Worm (Caenorhabditis elegans): ENCODE results near the gene ppm-2.

The ppm-2 gene

DNA sequence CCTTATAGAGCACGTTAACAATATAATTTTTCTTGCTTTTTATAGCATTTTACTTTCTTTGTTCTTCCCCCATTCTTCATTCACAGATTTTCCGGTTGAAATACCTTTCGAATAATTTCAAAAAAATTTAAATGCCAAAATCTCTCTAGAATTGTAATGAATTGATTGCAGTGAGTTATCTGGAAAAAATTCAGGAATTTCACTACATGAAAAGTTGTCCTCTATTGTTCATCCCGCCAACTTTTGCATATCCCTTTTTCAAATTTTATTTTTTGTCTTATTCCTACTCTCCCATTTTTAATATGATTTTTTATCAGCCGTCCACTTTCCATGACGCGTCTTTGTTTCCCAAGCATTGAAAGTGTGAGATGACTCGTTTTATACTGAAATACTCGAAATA is 3.1 kb downstream of the ppm-2 start:
- TF ChIP-seq mep-1 (tag; optimal IDR thresholded peaks at IDR 0.05) (no peak), blmp-1 (tag; optimal IDR thresholded peaks at IDR 0.05) (no peak), pha-4 (tag; optimal IDR thresholded peaks at IDR 0.05) (no peak)

DNA sequence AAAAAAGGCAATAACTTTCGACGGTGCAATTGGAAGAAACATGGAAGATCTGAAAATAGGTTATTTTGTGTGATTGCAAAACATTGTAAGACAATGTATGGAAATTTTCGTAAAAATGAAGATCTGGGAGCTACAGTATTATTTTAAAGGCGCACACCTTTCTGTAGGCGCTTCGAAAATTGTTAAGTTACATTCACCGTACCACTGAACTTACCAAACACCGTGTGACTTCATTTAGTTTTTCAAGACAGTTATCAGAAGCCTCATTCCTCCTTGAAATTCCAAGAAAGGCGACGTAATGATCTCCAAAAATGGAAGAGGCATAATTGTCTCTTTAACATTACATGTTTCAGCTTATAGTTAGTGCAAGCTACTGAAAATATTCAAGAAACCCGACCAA is 3.6 kb downstream of the ppm-2 start:
- TF ChIP-seq drap-1 (GFP tag; optimal IDR thresholded peaks at IDR 0.05), result no peak
- TF ChIP-seq unc-39 (tag; optimal IDR thresholded peaks at IDR 0.05), result no peak
- TF ChIP-seq mab-5 (tag; optimal IDR thresholded peaks at IDR 0.05), result no peak
- TF ChIP-seq flh-1 (GFP tag; optimal IDR thresholded peaks at IDR 0.05), result no peak
- no peak for TF ChIP-seq ztf-11 (tag; optimal IDR thresholded peaks at IDR 0.05)
- no peak for TF ChIP-seq nhr-76 (tag; optimal IDR thresholded peaks at IDR 0.05)
- no peak for TF ChIP-seq sptf-1 (tag; optimal IDR thresholded peaks at IDR 0.05)
- TF ChIP-seq sem-2 (GFP tag; optimal IDR thresholded peaks at IDR 0.05), result no peak
- TF ChIP-seq hlh-1 (tag; optimal IDR thresholded peaks at IDR 0.05), result no peak
- no peak for TF ChIP-seq unc-120 (tag; optimal IDR thresholded peaks at IDR 0.05; ENCODE audit: poor library complexity, severe bottlenecking)

DNA sequence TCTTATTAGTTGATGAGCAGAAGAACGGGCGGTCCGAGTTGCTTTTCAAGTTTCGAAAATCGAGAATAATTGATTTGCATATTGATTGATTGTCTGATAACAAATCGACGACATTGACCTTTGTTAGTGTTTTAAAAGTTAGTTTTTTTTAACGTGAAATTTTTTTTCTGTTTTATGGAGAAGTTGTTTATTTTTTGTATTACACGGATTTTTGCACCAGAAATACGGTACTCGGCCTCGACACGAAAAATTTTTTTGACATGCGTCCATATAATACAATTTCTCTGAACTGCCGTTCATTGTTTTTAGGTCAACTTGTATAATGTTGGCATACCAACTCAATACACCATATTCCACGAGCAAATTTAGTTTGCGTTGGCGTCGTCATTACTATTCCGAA is 5.1 kb downstream of the ppm-2 start, which contains the start of gene T23F11.2:
Gene T23F11.2, minus strand, starts transcription at position 101 of the 400 bp plus-strand sequence.
- TF ChIP-seq ceh-39 (tag; optimal IDR thresholded peaks at IDR 0.05), result no peak

DNA sequence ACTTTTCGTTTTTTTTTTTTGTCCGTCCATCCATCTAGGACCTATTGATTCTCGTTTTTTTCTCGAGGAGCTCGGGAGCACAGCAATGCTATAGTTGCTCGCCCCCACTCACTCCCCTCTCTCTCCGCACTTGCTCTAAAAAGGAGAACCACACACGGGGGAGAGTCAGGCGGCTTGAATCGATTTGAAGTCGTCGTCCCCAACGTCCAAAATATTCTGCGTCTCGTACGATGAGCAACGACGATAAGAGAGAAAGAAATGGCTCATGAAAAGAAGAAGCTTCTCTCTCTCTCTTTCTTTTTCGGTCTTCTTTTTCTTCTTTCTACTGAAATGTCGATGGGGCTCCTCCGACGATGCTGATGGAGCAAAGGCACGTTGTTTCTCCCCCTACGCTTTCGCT is 6.1 kb downstream of the ppm-2 start:
- TF ChIP-seq bed-3 (GFP tag; optimal IDR thresholded peaks at IDR 0.05) (no peak), ces-1 (GFP tag; optimal IDR thresholded peaks at IDR 0.05) (peak; percentile 70)

DNA sequence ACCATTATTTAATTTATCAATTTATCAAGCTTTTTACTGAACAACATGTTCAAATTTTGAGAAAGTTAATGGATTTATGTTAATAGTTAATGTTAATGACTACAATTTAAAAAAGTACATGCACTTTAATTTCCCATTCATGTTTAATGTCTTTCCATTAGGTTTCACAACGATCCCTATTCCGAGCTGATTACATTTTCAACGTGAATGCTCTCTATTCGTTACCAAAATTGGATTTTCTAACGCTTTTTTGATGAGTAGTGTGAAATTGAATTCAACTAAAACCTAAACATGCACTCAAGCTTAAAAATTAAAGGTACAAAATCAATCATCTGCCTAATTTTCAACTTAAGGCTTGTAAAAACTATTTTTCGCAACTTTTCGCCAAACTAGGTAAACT is 7.1 kb downstream of the ppm-2 start:
- TF ChIP-seq ces-1 (GFP tag; optimal IDR thresholded peaks at IDR 0.05) (peak; percentile 75), nhr-237 (tag; optimal IDR thresholded peaks at IDR 0.05) (no peak)

DNA sequence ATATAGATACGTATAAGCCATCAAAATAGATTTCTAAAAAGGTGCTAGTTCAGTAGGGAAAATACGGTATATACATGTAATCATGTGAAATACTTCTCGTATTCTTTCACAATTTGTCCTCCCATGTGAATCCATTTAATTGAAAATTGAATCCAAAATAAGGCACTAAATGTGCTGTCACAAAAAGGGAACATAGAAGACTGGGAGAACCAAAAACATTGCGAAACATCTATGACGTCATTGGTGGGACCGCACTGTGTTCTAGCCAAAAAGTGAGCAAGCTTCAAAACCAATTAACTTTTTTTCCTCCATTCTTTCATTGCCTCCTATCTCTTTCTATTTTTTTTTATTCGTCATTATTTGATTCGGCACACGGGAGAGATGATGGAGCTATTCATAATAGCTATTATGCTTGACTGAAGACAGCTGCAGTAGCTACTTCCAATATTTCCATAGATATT is 8.1 kb downstream of the ppm-2 start, which contains the start of gene cdka-1:
Gene cdka-1, plus strand, starts transcription at position 411 of the 461 bp plus-strand sequence.
- no peak for TF ChIP-seq mls-2 (tag; optimal IDR thresholded peaks at IDR 0.05)
- no peak for TF ChIP-seq unc-120 (tag; optimal IDR thresholded peaks at IDR 0.05; ENCODE audit: poor library complexity, severe bottlenecking)
- TF ChIP-seq ces-1 (GFP tag; optimal IDR thresholded peaks at IDR 0.05), result peak; percentile 16
- no peak for TF ChIP-seq ceh-39 (tag; optimal IDR thresholded peaks at IDR 0.05)
- TF ChIP-seq ceh-83 (GFP tag; optimal IDR thresholded peaks at IDR 0.05), result no peak
- TF ChIP-seq nhr-237 (tag; optimal IDR thresholded peaks at IDR 0.05), result no peak

DNA sequence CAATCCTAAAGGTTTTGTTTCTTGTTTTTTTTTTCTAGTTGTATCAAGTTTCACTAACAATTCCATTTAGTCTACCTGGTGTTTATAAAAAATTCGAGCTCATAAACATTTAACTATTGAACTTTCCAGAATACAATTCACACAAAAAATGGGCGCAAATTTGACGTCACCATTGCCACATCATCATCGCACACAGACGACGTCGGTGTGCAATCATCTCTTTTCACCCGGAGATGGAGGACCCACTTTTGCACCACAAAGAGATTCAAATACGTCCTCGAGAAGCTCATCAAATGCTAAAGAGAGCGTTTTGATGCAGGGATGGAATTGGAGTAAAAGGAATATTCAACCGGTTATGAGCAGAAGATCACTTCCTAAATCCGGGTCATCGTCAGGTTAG is 9.1 kb downstream of the ppm-2 start:
- no peak for TF ChIP-seq ham-2 (GFP tag; optimal IDR thresholded peaks at IDR 0.05)
- no peak for TF ChIP-seq cnd-1 (tag; optimal IDR thresholded peaks at IDR 0.05)
- no peak for TF ChIP-seq zip-8 (tag; optimal IDR thresholded peaks at IDR 0.05)
- no peak for TF ChIP-seq unc-62 (GFP tag; optimal IDR thresholded peaks at IDR 0.05)
- no peak for TF ChIP-seq nhr-12 (tag; optimal IDR thresholded peaks at IDR 0.05)
- TF ChIP-seq lsy-2 (tag; optimal IDR thresholded peaks at IDR 0.05), result no peak
- TF ChIP-seq ceh-43 (GFP tag; optimal IDR thresholded peaks at IDR 0.05), result no peak
- TF ChIP-seq unc-120 (tag; optimal IDR thresholded peaks at IDR 0.05; ENCODE audit: poor library complexity, severe bottlenecking), result no peak
- TF ChIP-seq elt-1 (tag; optimal IDR thresholded peaks at IDR 0.05; ENCODE audit: borderline replicate concordance, insufficient read depth), result no peak
- no peak for TF ChIP-seq sem-2 (GFP tag; optimal IDR thresholded peaks at IDR 0.05)
- TF ChIP-seq ceh-83 (GFP tag; optimal IDR thresholded peaks at IDR 0.05), result no peak
- no peak for TF ChIP-seq snpc-4 (tag; optimal IDR thresholded peaks at IDR 0.05)
- TF ChIP-seq nhr-237 (tag; optimal IDR thresholded peaks at IDR 0.05), result no peak
- TF ChIP-seq M03D4.4 (tag; optimal IDR thresholded peaks at IDR 0.05), result no peak
- no peak for TF ChIP-seq elt-3 (tag; optimal IDR thresholded peaks at IDR 0.05)
- no peak for TF ChIP-seq mep-1 (tag; optimal IDR thresholded peaks at IDR 0.05)
- TF ChIP-seq blmp-1 (tag; optimal IDR thresholded peaks at IDR 0.05), result no peak
- TF ChIP-seq ceh-39 (tag; optimal IDR thresholded peaks at IDR 0.05), result no peak
- no peak for TF ChIP-seq lin-32 (GFP tag; optimal IDR thresholded peaks at IDR 0.05)
